Worm (Caenorhabditis elegans) whole organism, young adult: ENCODE results near the gene lin-36.

Source experiments
- F10E7.11 ChIP-seq: sonication (generic microtip); optimal IDR thresholded peaks from 2 replicates; lab custom pipeline; 2017; ENCODE audit warnings: mild to moderate bottlenecking, missing genetic modification characterization, moderate library complexity, missing compliant biosample characterization
- ZK185.1 ChIP-seq: sonication (generic microtip); optimal IDR thresholded peaks from 2 replicates; lab custom pipeline; 2016; ENCODE audit warnings: mild to moderate bottlenecking, missing genetic modification characterization, missing compliant biosample characterization; ENCODE audit not compliant: poor library complexity, severe bottlenecking
- cebp-1 ChIP-seq, 2 experiments: fragments of 200-800 bp in 1 of 2; sonication (Bioruptor generic) in 1 of 2; sonication (generic microtip) in 1 of 2; IDR thresholded peaks in 1 of 2; optimal IDR thresholded peaks in 1 of 2; 2 replicates each; pipeline versions ENCODE4 v1.3.6 to Lab custom; 2017 to 2022; ENCODE audit warnings: missing compliant biosample characterization in 2 of 2, missing genetic modification characterization in 2 of 2, mild to moderate bottlenecking in 1 of 2, missing genetic modification reagents in 1 of 2, moderate library complexity in 1 of 2
- ceh-91 ChIP-seq: fragments of 200-800 bp; sonication (Bioruptor generic); IDR thresholded peaks from 2 replicates; pipeline ENCODE4 v1.3.6; 2022; ENCODE audit warnings: missing genetic modification reagents, missing genetic modification characterization, missing compliant biosample characterization
- die-1 ChIP-seq: sonication (generic microtip); optimal IDR thresholded peaks from 2 replicates; lab custom pipeline; 2016; ENCODE audit warnings: missing genotype, mild to moderate bottlenecking, missing genetic modification characterization, missing compliant biosample characterization
- dpl-1 ChIP-seq: fragments of 150-350 bp; optimal IDR thresholded peaks from 2 replicates; lab custom pipeline; 2014; ENCODE audit warnings: missing biosample characterization, missing genetic modification reagents, missing genetic modification characterization
- snpc-4 ChIP-seq, 5 experiments: fragments of 150-350 bp in 1 of 5; sonication (generic microtip) in 4 of 5; optimal IDR thresholded peaks; 2 replicates each; lab custom pipeline; 2014 to 2018; ENCODE audit warnings: missing genetic modification characterization in 5 of 5, missing biosample characterization in 3 of 5, antibody characterized with exemption in 2 of 5, mild to moderate bottlenecking in 2 of 5, missing compliant biosample characterization in 2 of 5, missing genotype in 2 of 5, moderate library complexity in 2 of 5, missing genetic modification reagents in 1 of 5
- ztf-22 ChIP-seq: fragments of 200-800 bp; sonication (Bioruptor generic); optimal IDR thresholded peaks from 2 replicates; lab custom pipeline; 2018; ENCODE audit warnings: mild to moderate bottlenecking, missing genetic modification characterization, moderate library complexity, missing compliant biosample characterization

DNA sequence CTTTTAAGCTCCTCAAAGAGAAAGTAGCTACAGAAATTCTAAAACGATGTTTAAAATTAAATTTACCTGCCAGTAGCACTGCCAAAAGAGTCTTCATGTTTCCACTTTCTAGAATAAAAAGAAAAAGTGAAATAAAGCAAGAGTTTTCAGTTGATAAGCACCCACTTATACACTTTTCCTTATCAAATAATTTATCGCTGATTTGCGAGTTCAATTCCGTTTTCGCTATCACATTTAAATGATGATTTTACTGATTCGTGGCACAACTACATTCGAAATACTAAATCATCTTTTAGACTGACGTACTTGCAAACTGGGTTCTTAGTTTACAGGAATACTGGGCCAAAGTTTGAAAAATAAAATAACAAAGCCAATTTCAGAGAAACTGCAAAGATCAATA, 30.3 kb upstream of the lin-36 start, which contains the start of gene K12H4.7:
- TF ChIP-seq die-1 (tag; lab: Kevin White, UChicago) = no peak
- no peak for TF ChIP-seq ZK185.1
- TF ChIP-seq ztf-22 = no peak
- TF ChIP-seq snpc-4 (GFP tag; optimal IDR thresholded peaks at IDR 0.05; lab: Kevin White, UChicago) = no peak
- no peak for TF ChIP-seq snpc-4 (tag; optimal IDR thresholded peaks at IDR 0.05; lab: Kevin White, UChicago)
- no peak for TF ChIP-seq ceh-91 (GFP tag; lab: Robert Waterston, UW)
- TF ChIP-seq cebp-1 (GFP tag; IDR thresholded peaks at IDR 0.05; lab: Robert Waterston, UW) = no peak
- no peak for TF ChIP-seq cebp-1 (tag; optimal IDR thresholded peaks at IDR 0.05; lab: Kevin White, UChicago)
- TF ChIP-seq dpl-1 (GFP tag; lab: Kevin White, UChicago) = no peak
- TF ChIP-seq F10E7.11 (tag; lab: Kevin White, UChicago) = no peak
